Worm (Caenorhabditis elegans) whole organism, L4 larva: Measurements from ENCODE around the gene csr-1.

Experiments used
- dmd-8 ChIP-seq: fragments of 200-800 bp; sonication (Bioruptor generic); IDR thresholded peaks from 2 replicates; pipeline ENCODE4 v1.3.6; 2022; ENCODE audit warnings: missing genetic modification characterization, missing compliant biosample characterization
- fkh-10 ChIP-seq: fragments of 150-350 bp; optimal IDR thresholded peaks from 2 replicates; lab custom pipeline; 2014; ENCODE audit warnings: missing biosample characterization, missing genetic modification reagents, missing genetic modification characterization
- hif-1 ChIP-seq, 2 experiments: sonication (generic microtip); optimal IDR thresholded peaks; 2 replicates each; lab custom pipeline; 2016 to 2017; ENCODE audit warnings: missing compliant biosample characterization in 2 of 2, missing genetic modification characterization in 2 of 2, missing genetic modification reagents in 2 of 2, missing genotype in 2 of 2, mild to moderate bottlenecking in 1 of 2
- lsy-2 ChIP-seq, 2 experiments: fragments of 150-350 bp in 1 of 2; sonication (generic microtip) in 1 of 2; optimal IDR thresholded peaks; 2 replicates each; lab custom pipeline; 2014 to 2017; ENCODE audit warnings: missing biosample characterization in 2 of 2, missing genetic modification characterization in 2 of 2
- nhr-25 ChIP-seq: sonication (generic microtip); optimal IDR thresholded peaks from 2 replicates; lab custom pipeline; 2017; ENCODE audit warnings: missing genetic modification characterization, mild to moderate bottlenecking, missing compliant biosample characterization, antibody characterized with exemption, moderate library complexity, borderline replicate concordance; ENCODE audit not compliant: insufficient read depth
- nhr-41 ChIP-seq: fragments of 200-800 bp; sonication (Bioruptor generic); IDR thresholded peaks from 2 replicates; pipeline ENCODE4 v1.3.6; 2022; ENCODE audit warnings: missing genetic modification reagents, missing genetic modification characterization, missing compliant biosample characterization
- pqm-1 ChIP-seq: sonication (generic microtip); optimal IDR thresholded peaks from 2 replicates; lab custom pipeline; 2017; ENCODE audit warnings: missing biosample characterization, missing genetic modification characterization
- set-16 ChIP-seq: fragments of 200-800 bp; sonication (Bioruptor generic); IDR thresholded peaks from 2 replicates; pipeline ENCODE4 v1.3.6; 2022; ENCODE audit warnings: missing genetic modification reagents, missing genetic modification characterization, missing compliant biosample characterization
- snpc-4 ChIP-seq: fragments of 150-350 bp; optimal IDR thresholded peaks from 2 replicates; lab custom pipeline; 2014; ENCODE audit warnings: missing biosample characterization, missing genetic modification characterization
- spr-3 ChIP-seq: fragments of 200-800 bp; sonication (Bioruptor generic); optimal IDR thresholded peaks from 2 replicates; lab custom pipeline; 2018; ENCODE audit warnings: mild to moderate bottlenecking, missing genetic modification characterization, missing compliant biosample characterization
- vab-7 ChIP-seq: fragments of 200-800 bp; sonication (Bioruptor generic); IDR thresholded peaks from 2 replicates; pipeline ENCODE4 v1.3.6; 2022; ENCODE audit warnings: missing genetic modification reagents, missing genetic modification characterization, missing compliant biosample characterization

DNA sequence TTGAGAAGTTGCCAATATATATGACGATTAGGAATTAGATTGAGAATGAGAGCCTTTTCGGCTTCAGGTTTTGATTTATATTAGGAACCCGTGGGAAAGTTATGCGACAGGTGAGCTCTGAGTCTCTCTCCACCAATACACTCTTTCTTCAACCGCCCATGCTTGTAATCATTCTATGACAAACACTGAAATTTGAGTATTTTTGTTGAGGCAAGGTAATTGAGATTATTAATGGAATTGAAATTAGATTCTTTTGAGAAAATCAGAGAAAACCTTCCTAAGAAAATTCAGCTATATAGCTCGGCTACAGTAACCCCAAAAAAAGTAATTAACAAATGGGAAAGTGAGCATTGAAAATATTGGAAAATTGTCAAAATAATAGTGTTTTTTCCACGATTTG is 1.2 kb upstream of the csr-1 start, which contains the start of gene ceh-19:
- no peak for TF ChIP-seq fkh-10 (GFP tag; lab: Kevin White, UChicago)
- TF ChIP-seq dmd-8 (GFP tag; lab: Robert Waterston, UW): no peak
- no peak for TF ChIP-seq nhr-25 (tag; lab: Kevin White, UChicago)
- no peak for TF ChIP-seq nhr-41 (GFP tag; lab: Robert Waterston, UW)
- no peak for TF ChIP-seq snpc-4
- no peak for TF ChIP-seq lsy-2 (tag; optimal IDR thresholded peaks at IDR 0.05; lab: Kevin White, UChicago)
- TF ChIP-seq spr-3 (GFP tag; lab: Kevin White, UChicago): no peak
- no peak for TF ChIP-seq hif-1 (tag; optimal IDR thresholded peaks at IDR 0.05; lab: Kevin White, UChicago)
- no peak for TF ChIP-seq vab-7
- no peak for TF ChIP-seq set-16 (GFP tag; lab: Robert Waterston, UW)
- TF ChIP-seq pqm-1: no peak
